Worm (Caenorhabditis elegans): Measurements from ENCODE around the gene rocf-1.

DNA sequence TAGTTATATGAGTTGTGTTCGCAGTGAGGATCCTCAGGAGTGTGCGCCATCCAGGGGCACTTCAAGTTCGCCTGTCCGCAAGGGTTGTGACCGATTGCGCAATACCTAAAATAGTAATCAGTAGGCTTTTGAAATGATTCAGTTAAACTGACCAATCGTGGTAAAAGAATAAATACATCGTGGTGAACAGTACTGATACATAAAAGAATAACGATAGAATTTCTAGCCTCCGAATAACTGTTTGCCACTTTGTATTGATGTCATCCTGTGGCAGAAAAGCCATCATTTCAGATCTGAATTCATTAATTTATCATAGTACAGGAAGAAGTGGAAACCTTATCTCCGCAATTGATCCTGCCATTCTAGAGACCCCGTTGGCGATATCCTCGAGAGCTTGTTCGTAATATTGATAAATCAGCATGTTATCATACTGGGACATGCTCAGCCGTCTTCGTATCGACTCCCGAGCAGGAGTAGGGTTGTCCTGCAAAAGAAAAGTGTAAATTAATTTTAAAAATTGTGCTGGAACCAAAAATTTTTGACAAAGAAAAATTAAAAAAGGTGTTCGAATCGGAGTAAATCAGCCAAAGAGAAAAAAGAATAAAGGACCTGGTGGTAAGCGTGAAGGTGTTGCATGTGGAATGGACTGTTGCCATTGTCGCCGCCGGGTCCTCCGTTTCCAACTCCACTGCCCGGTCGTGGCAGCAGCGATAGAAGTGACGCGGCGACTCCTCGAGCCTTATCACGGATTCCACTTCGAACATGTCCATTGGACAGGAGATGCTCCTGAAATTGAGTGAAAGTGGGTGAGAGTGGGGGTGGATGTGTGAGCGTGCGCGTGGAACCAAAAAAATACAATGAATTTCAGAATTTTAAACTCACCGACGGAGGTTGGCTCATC lies 48.8 kb upstream of the rocf-1 start:
- no peak for TF ChIP-seq vab-15 (tag; optimal IDR thresholded peaks at IDR 0.05)
- TF ChIP-seq skn-1 (tag; optimal IDR thresholded peaks at IDR 0.05) = no peak
